Fruit fly (Drosophila melanogaster): ENCODE measurements around the gene U2af38.

The U2af38 gene

dm6 chr2L:283071-283482 is 11.4 kb downstream of the U2af38 start, which contains the start of gene CG11601 (continued):
- TF ChIP-seq sr (GFP tag; IDR thresholded peaks at IDR 0.05) (no peak), dimm (GFP tag; IDR thresholded peaks at IDR 0.05) (no peak), ERR (GFP tag; optimal IDR thresholded peaks at IDR 0.05) (no peak), CG6765 (GFP tag; optimal IDR thresholded peaks at IDR 0.05) (no peak), row (GFP tag; IDR thresholded peaks at IDR 0.05) (peak; percentile 83), CG1602 (GFP tag; optimal IDR thresholded peaks at IDR 0.05) (no peak), B-H1 (GFP tag; IDR thresholded peaks at IDR 0.05) (no peak), Nf-YB (GFP tag; optimal IDR thresholded peaks at IDR 0.05) (no peak), CG6175 (GFP tag; IDR thresholded peaks at IDR 0.05) (no peak), HLH3B (GFP tag; IDR thresholded peaks at IDR 0.05) (no peak), ro (GFP tag; IDR thresholded peaks at IDR 0.05) (no peak), CG4282 (GFP tag; optimal IDR thresholded peaks at IDR 0.05) (peak; percentile 59), CG18011 (GFP tag; optimal IDR thresholded peaks at IDR 0.05) (no peak), NK7.1 (GFP tag; optimal IDR thresholded peaks at IDR 0.05) (no peak), inv (GFP tag; IDR thresholded peaks at IDR 0.05; ENCODE audit: partially characterized antibody) (no peak), CG12942 (GFP tag; optimal IDR thresholded peaks at IDR 0.05) (peak; percentile 12), CG31224 (GFP tag; IDR thresholded peaks at IDR 0.05) (no peak), slou (GFP tag; optimal IDR thresholded peaks at IDR 0.05) (no peak), abd-A (tag; optimal IDR thresholded peaks at IDR 0.05) (no peak), CG11247 (GFP tag; IDR thresholded peaks at IDR 0.05) (peak; percentile 18; the same call in 1 of the 2 replicates), knrl (GFP tag; IDR thresholded peaks at IDR 0.05; ENCODE audit: partially characterized antibody) (peak; percentile 57; the same call in 2 of the 3 replicates), grau (tag; optimal IDR thresholded peaks at IDR 0.05) (peak; percentile 40), CG16863 (GFP tag; optimal IDR thresholded peaks at IDR 0.05) (peak; percentile 15), CG6683 (GFP tag; optimal IDR thresholded peaks at IDR 0.05) (no peak), cg (GFP tag; optimal IDR thresholded peaks at IDR 0.05) (no peak), CG8478 (optimal IDR thresholded peaks at IDR 0.05) (no peak), CG4404 (GFP tag; IDR thresholded peaks at IDR 0.05) (no peak), Lhr (GFP tag; optimal IDR thresholded peaks at IDR 0.05) (no peak), pita (GFP tag; optimal IDR thresholded peaks at IDR 0.05) (no peak), CG18599 (GFP tag; optimal IDR thresholded peaks at IDR 0.05) (no peak), Taf1 (GFP tag; IDR thresholded peaks at IDR 0.05) (no peak), cato (GFP tag; optimal IDR thresholded peaks at IDR 0.05; ENCODE audit: borderline replicate concordance) (no peak), CG12659 (GFP tag; optimal IDR thresholded peaks at IDR 0.05) (peak; percentile 49), shn (GFP tag; optimal IDR thresholded peaks at IDR 0.05) (peak; percentile 56), D (optimal IDR thresholded peaks at IDR 0.05) (no peak), D (GFP tag; optimal IDR thresholded peaks at IDR 0.05) (no peak), sisA (GFP tag; IDR thresholded peaks at IDR 0.05) (0 out of 2 replicates have a peak, but pooled peaks have one; percentile 5), CG14965 (GFP tag; optimal IDR thresholded peaks at IDR 0.05; ENCODE audit: borderline replicate concordance) (no peak), ci (GFP tag; IDR thresholded peaks at IDR 0.05) (peak; percentile 58; the same call in 1 of the 3 replicates), pb (GFP tag; optimal IDR thresholded peaks at IDR 0.05) (no peak), Ravus (GFP tag; IDR thresholded peaks at IDR 0.05) (no peak), Lim3 (GFP tag; IDR thresholded peaks at IDR 0.05) (no peak), run (tag; optimal IDR thresholded peaks at IDR 0.05) (no peak), gro (GFP tag; optimal IDR thresholded peaks at IDR 0.05) (peak; percentile 21), CG10543 (GFP tag; optimal IDR thresholded peaks at IDR 0.05) (peak; percentile 31), Bgb (GFP tag; IDR thresholded peaks at IDR 0.05; ENCODE audit: partially characterized antibody) (peak; percentile 53), CG31441 (GFP tag; IDR thresholded peaks at IDR 0.05) (no peak), CG2120 (GFP tag; optimal IDR thresholded peaks at IDR 0.05) (peak; percentile 60), Neu2 (GFP tag; optimal IDR thresholded peaks at IDR 0.05; ENCODE audit: borderline replicate concordance) (no peak), tap (tag; optimal IDR thresholded peaks at IDR 0.05) (no peak), CG1529 (GFP tag; optimal IDR thresholded peaks at IDR 0.05) (no peak), HLHmδ (GFP tag; optimal IDR thresholded peaks at IDR 0.05) (no peak)
